Fruit fly (Drosophila melanogaster) S2 (cell line): ENCODE data around the gene drpr.

ENCODE experiments used
- CG8478 ChIP-seq: fragments of >200 bp; optimal IDR thresholded peaks from 2 replicates; lab custom pipeline; 2018
- CTCF ChIP-seq, 2 experiments: fragments of >200 bp; optimal IDR thresholded peaks; 2 replicates each; lab custom pipeline; 2018

- TF ChIP-seq CG8478 (lab: Kevin White, UChicago) (no peak), CTCF (optimal IDR thresholded peaks at IDR 0.05; lab: Kevin White, UChicago) (no peak)
Observed at dm6 chr3L:1723053-1723452, 7.9 kb downstream of the drpr start, which contains the start of gene CG18171.
